Worm (Caenorhabditis elegans): ENCODE data around the gene T06D4.6.

Gene T06D4.6

DNA sequence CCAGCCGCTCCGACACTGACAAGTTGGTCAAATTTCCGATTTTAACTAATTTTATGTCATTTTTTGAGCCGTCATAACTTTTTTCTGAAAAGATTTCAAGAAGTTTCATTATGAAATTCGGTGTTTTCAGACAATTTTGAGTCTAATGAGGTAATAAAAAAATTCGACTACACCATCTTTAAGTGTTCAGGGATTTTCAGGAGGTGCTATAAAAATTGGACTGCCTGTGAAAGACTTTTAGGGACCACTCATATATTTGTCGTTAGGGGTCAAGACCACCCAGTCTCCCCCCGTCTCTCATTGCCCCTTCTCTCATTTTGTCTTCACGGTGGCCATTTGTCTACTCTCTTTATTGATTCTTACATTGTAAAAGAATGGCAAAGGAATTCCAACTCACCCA, 12.6 kb downstream of the T06D4.6 start, which contains the start of gene bath-10:
TSS of gene bath-10 (plus strand) at position 301 of the 400 bp plus-strand sequence.
- no peak for TF ChIP-seq Y67H2A.10 (GFP tag; conservative IDR thresholded peaks at IDR 0.05)
- no peak for TF ChIP-seq dpl-1 (GFP tag; optimal IDR thresholded peaks at IDR 0.05)
- no peak for TF ChIP-seq F22D6.2 (tag; optimal IDR thresholded peaks at IDR 0.05)
- TF ChIP-seq hrde-1 (tag; optimal IDR thresholded peaks at IDR 0.05; ENCODE audit: borderline replicate concordance): no peak

DNA sequence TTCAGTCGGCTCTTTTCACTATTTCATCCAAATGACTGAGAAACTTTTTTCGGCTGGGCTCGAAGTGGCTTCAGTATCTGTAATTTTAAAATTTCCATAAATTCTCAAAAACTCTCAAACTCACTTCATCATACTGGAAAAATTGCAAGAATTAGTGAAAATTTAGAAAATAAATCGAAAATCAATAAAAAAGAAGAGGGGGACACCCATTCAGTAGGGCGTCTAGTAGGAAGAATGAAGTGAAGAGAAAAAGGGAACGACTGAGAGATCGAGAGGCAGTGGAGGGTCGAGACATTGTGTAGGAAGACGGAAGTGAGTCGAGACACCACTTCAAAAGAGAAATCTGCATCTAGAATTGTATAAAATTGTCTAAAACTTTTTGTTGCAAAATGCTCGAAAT, 13.5 kb downstream of the T06D4.6 start:
- TF ChIP-seq F49E8.2 (tag; optimal IDR thresholded peaks at IDR 0.05; ENCODE audit: insufficient read depth) (no peak), athp-1 (tag; optimal IDR thresholded peaks at IDR 0.05) (no peak), K11D2.4 (GFP tag; IDR thresholded peaks at IDR 0.05) (no peak), hmg-1.2 (GFP tag; IDR thresholded peaks at IDR 0.05) (no peak), snpc-1.1 (tag; optimal IDR thresholded peaks at IDR 0.05; ENCODE audit: insufficient read depth) (no peak), Y53G8AR.9 (GFP tag; conservative IDR thresholded peaks at IDR 0.05) (no peak), hsf-1 (GFP tag; IDR thresholded peaks at IDR 0.05) (no peak), F10E7.11 (tag; optimal IDR thresholded peaks at IDR 0.05) (no peak), Y53F4B.3 (GFP tag; IDR thresholded peaks at IDR 0.05) (no peak)

- TF ChIP-seq dpl-1 (GFP tag; optimal IDR thresholded peaks at IDR 0.05): no peak
- no peak for TF ChIP-seq hlh-12 (tag; optimal IDR thresholded peaks at IDR 0.05)
- no peak for TF ChIP-seq nhr-90 (tag; optimal IDR thresholded peaks at IDR 0.05)
- TF ChIP-seq egl-18 (GFP tag; IDR thresholded peaks at IDR 0.05): no peak
- TF ChIP-seq tbp1 (GFP tag; optimal IDR thresholded peaks at IDR 0.05): no peak
- no peak for TF ChIP-seq cebp-1 (GFP tag; IDR thresholded peaks at IDR 0.05)
- TF ChIP-seq cebp-1 (tag; optimal IDR thresholded peaks at IDR 0.05): no peak
- no peak for TF ChIP-seq sptf-2 (GFP tag; optimal IDR thresholded peaks at IDR 0.05)
- TF ChIP-seq F22D6.2 (tag; optimal IDR thresholded peaks at IDR 0.05): no peak
- TF ChIP-seq mel-28 (tag; optimal IDR thresholded peaks at IDR 0.05; ENCODE audit: borderline replicate concordance): no peak
Observed at ce11 chrII:3371010-3371409, 16.4 kb downstream of the T06D4.6 start, which contains the start of gene bath-23. Gene bath-23, plus strand, starts transcription at chrII:3371310.

- TF ChIP-seq lin-54 (GFP tag; optimal IDR thresholded peaks at IDR 0.05): no peak
- TF ChIP-seq F22D6.2 (tag; optimal IDR thresholded peaks at IDR 0.05): no peak
- TF ChIP-seq unc-130 (GFP tag; optimal IDR thresholded peaks at IDR 0.05): no peak
- no peak for TF ChIP-seq ceh-79 (tag; optimal IDR thresholded peaks at IDR 0.05)
- no peak for TF ChIP-seq Y67H2A.10 (GFP tag; conservative IDR thresholded peaks at IDR 0.05)
- TF ChIP-seq ZK185.1 (tag; optimal IDR thresholded peaks at IDR 0.05; ENCODE audit: poor library complexity, severe bottlenecking): no peak
- no peak; the same call in 1 of the 2 replicates for TF ChIP-seq D2030.7 (GFP tag; IDR thresholded peaks at IDR 0.05)
- TF ChIP-seq ztf-6 (GFP tag; IDR thresholded peaks at IDR 0.05): no peak
- TF ChIP-seq ztf-26 (tag; optimal IDR thresholded peaks at IDR 0.05): no peak
- TF ChIP-seq aptf-2 (GFP tag; conservative IDR thresholded peaks at IDR 0.05): peak; percentile 98
- no peak for TF ChIP-seq zim-3 (tag; optimal IDR thresholded peaks at IDR 0.05)
- TF ChIP-seq F52B5.7 (tag; optimal IDR thresholded peaks at IDR 0.05): no peak
- TF ChIP-seq snpc-4 (GFP tag; optimal IDR thresholded peaks at IDR 0.05): no peak
- TF ChIP-seq snpc-4 (tag; optimal IDR thresholded peaks at IDR 0.05): no peak
- TF ChIP-seq somi-1 (GFP tag; optimal IDR thresholded peaks at IDR 0.05): no peak
- TF ChIP-seq F39B2.1 (GFP tag; IDR thresholded peaks at IDR 0.05): no peak
- TF ChIP-seq repo-1 (tag; optimal IDR thresholded peaks at IDR 0.05): no peak
- no peak for TF ChIP-seq Y53F4B.3 (GFP tag; IDR thresholded peaks at IDR 0.05)
- TF ChIP-seq T07F8.4 (tag; optimal IDR thresholded peaks at IDR 0.05): no peak
- peak; percentile 94 for TF ChIP-seq nfyb-1 (GFP tag; IDR thresholded peaks at IDR 0.05)
- TF ChIP-seq F33H1.4 (GFP tag; IDR thresholded peaks at IDR 0.05): no peak
- peak; percentile 8 for TF ChIP-seq xnd-1 (tag; optimal IDR thresholded peaks at IDR 0.05)
- TF ChIP-seq F10E7.11 (tag; optimal IDR thresholded peaks at IDR 0.05): no peak
- no peak for TF ChIP-seq Y79H2A.3 (GFP tag; conservative IDR thresholded peaks at IDR 0.05)
- peak; percentile 72 for TF ChIP-seq madf-6 (GFP tag; IDR thresholded peaks at IDR 0.05)
- no peak for TF ChIP-seq Y53G8AR.9 (GFP tag; conservative IDR thresholded peaks at IDR 0.05)
- TF ChIP-seq akir-1 (GFP tag; optimal IDR thresholded peaks at IDR 0.05): no peak
- no peak for TF ChIP-seq ama-1 (optimal IDR thresholded peaks at IDR 0.05)
- no peak for TF ChIP-seq ama-1 (GFP tag; optimal IDR thresholded peaks at IDR 0.05)
Observed at ce11 chrII:3370061-3370460, 17.3 kb downstream of the T06D4.6 start, which contains the start of gene Y49F6C.8. Gene Y49F6C.8, minus strand, starts transcription at chrII:3370111.
